Fruit fly (Drosophila melanogaster) whole organism, wandering third instar larva: ENCODE data around the gene mTor.

ENCODE experiments used
- Abd-B ChIP-seq: fragments of >200 bp; optimal IDR thresholded peaks from 2 replicates; lab custom pipeline; 2017; ENCODE audit warnings: missing biosample characterization, missing genetic modification characterization
- CG32264 ChIP-seq: fragments of 200-800 bp; sonication (Bioruptor generic); optimal IDR thresholded peaks from 2 replicates; lab custom pipeline; 2016; ENCODE audit warnings: missing biosample characterization, missing genetic modification characterization
- CrebA ChIP-seq: fragments of 200-800 bp; sonication (Bioruptor generic); optimal IDR thresholded peaks from 2 replicates; lab custom pipeline; 2016; ENCODE audit warnings: missing biosample characterization, mild to moderate bottlenecking, missing genetic modification characterization, borderline replicate concordance
- Dfd ChIP-seq: fragments of >200 bp; optimal IDR thresholded peaks from 2 replicates; lab custom pipeline; 2017; ENCODE audit warnings: missing biosample characterization, missing genetic modification characterization
- Dif ChIP-seq: fragments of 200-275, 200-300 bp; sonication (Bioruptor generic); optimal IDR thresholded peaks from 2 replicates; lab custom pipeline; 2018; ENCODE audit warnings: missing biosample characterization, missing genetic modification characterization; ENCODE audit not compliant: partially characterized antibody
- GATAd ChIP-seq: sonication (Bioruptor generic); optimal IDR thresholded peaks from 2 replicates; lab custom pipeline; 2016; ENCODE audit warnings: missing biosample characterization, missing genetic modification characterization
- Hr78 ChIP-seq: fragments of >200 bp; optimal IDR thresholded peaks from 2 replicates; lab custom pipeline; 2017; ENCODE audit warnings: missing biosample characterization, missing genetic modification characterization
- Hr83 ChIP-seq: fragments of 200-300 bp; sonication (Bioruptor generic); optimal IDR thresholded peaks from 2 replicates; lab custom pipeline; 2016; ENCODE audit warnings: missing biosample characterization, mild to moderate bottlenecking, missing genetic modification characterization, moderate library complexity; ENCODE audit not compliant: poor library complexity, severe bottlenecking
- Jra ChIP-seq: sonication (Bioruptor generic); optimal IDR thresholded peaks from 2 replicates; lab custom pipeline; 2016; ENCODE audit warnings: missing biosample characterization, missing genetic modification characterization
- Mio ChIP-seq: sonication (Bioruptor generic); optimal IDR thresholded peaks from 2 replicates; lab custom pipeline; 2016; ENCODE audit warnings: missing biosample characterization, missing genetic modification characterization
- Myc ChIP-seq: fragments of >200 bp; optimal IDR thresholded peaks from 2 replicates; lab custom pipeline; 2017
- N ChIP-seq: fragments of >200 bp; optimal IDR thresholded peaks from 2 replicates; lab custom pipeline; 2018; ENCODE audit warnings: missing biosample characterization, missing external identifiers, missing genetic modification characterization
- Rel ChIP-seq, 2 experiments: fragments of 200-800 bp; sonication (Bioruptor generic) in 1 of 2; optimal IDR thresholded peaks; 2 replicates in 1 of 2; 3 replicates in 1 of 2; lab custom pipeline; 2016 to 2019; ENCODE audit warnings: mild to moderate bottlenecking in 2 of 2, missing biosample characterization in 2 of 2, missing genetic modification characterization in 2 of 2, moderate library complexity in 1 of 2
- Sp1 ChIP-seq: fragments of 200-800 bp; sonication (Bioruptor generic); optimal IDR thresholded peaks from 3 replicates; lab custom pipeline; 2019; ENCODE audit warnings: missing biosample characterization, mild to moderate bottlenecking, missing genetic modification characterization, moderate library complexity
- Vsx2 ChIP-seq: fragments of 200-300, 225-300 bp; sonication (Bioruptor generic); optimal IDR thresholded peaks from 2 replicates; lab custom pipeline; 2018; ENCODE audit warnings: missing biosample characterization, missing genetic modification characterization; ENCODE audit not compliant: partially characterized antibody
- br ChIP-seq: fragments of 200-800 bp; sonication (Bioruptor generic); optimal IDR thresholded peaks from 2 replicates; lab custom pipeline; 2016; ENCODE audit warnings: missing biosample characterization, missing genetic modification characterization
- brk ChIP-seq: fragments of 200-800 bp; sonication (Bioruptor generic); optimal IDR thresholded peaks from 2 replicates; lab custom pipeline; 2016; ENCODE audit warnings: missing biosample characterization, mild to moderate bottlenecking, missing genetic modification characterization
- dl ChIP-seq, 2 experiments: fragments of 175-275, 200-275 bp in 1 of 2; fragments of 200-275 bp in 1 of 2; sonication (Bioruptor generic); optimal IDR thresholded peaks; lab custom pipeline; 2018; ENCODE audit warnings: mild to moderate bottlenecking in 2 of 2, missing biosample characterization in 2 of 2, missing genetic modification characterization in 2 of 2, moderate library complexity in 2 of 2; ENCODE audit not compliant: partially characterized antibody in 2 of 2, insufficient read depth in 1 of 2
- dmrt93B ChIP-seq: fragments of 200-800 bp; sonication (Bioruptor generic); optimal IDR thresholded peaks from 2 replicates; lab custom pipeline; 2018; ENCODE audit warnings: missing biosample characterization, mild to moderate bottlenecking, missing genetic modification characterization
- dsf ChIP-seq: sonication (Bioruptor generic); optimal IDR thresholded peaks from 2 replicates; lab custom pipeline; 2016; ENCODE audit warnings: missing biosample characterization, missing genetic modification characterization, borderline replicate concordance
- ey ChIP-seq: fragments of 200-800 bp; sonication (Bioruptor generic); optimal IDR thresholded peaks from 2 replicates; lab custom pipeline; 2016; ENCODE audit warnings: missing biosample characterization, missing genetic modification characterization
- foxo ChIP-seq, 2 experiments: fragments of 200-800 bp; sonication (Bioruptor generic); optimal IDR thresholded peaks; 2 replicates in 1 of 2; 3 replicates in 1 of 2; lab custom pipeline; 2016 to 2017; ENCODE audit warnings: missing biosample characterization in 2 of 2, missing genetic modification characterization in 2 of 2
- fru ChIP-seq: fragments of 200-800 bp; sonication (Bioruptor generic); optimal IDR thresholded peaks from 3 replicates; lab custom pipeline; 2016; ENCODE audit warnings: missing biosample characterization, mild to moderate bottlenecking, missing genetic modification characterization
- jim ChIP-seq: fragments of 175-275, 200-325 bp; sonication (Bioruptor generic); optimal IDR thresholded peaks from 2 replicates; lab custom pipeline; 2016; ENCODE audit warnings: missing biosample characterization, mild to moderate bottlenecking, missing genetic modification characterization
- lola ChIP-seq: fragments of >200 bp; optimal IDR thresholded peaks from 2 replicates; lab custom pipeline; 2017; ENCODE audit warnings: missing biosample characterization, missing genetic modification characterization
- pan ChIP-seq: fragments of >200 bp; optimal IDR thresholded peaks from 2 replicates; lab custom pipeline; 2017
- psq ChIP-seq: fragments of 200-800 bp; sonication (Bioruptor generic); optimal IDR thresholded peaks from 3 replicates; lab custom pipeline; 2017; ENCODE audit warnings: missing biosample characterization, mild to moderate bottlenecking, missing genetic modification characterization, moderate library complexity
- rgr ChIP-seq: fragments of 200-800 bp; sonication (Bioruptor generic); optimal IDR thresholded peaks from 3 replicates; lab custom pipeline; 2016; ENCODE audit warnings: missing biosample characterization, mild to moderate bottlenecking, missing genetic modification characterization
- sage ChIP-seq: fragments of 200-800 bp; sonication (Bioruptor generic); optimal IDR thresholded peaks from 2 replicates; lab custom pipeline; 2016; ENCODE audit warnings: missing biosample characterization, mild to moderate bottlenecking, missing genetic modification characterization
- tai ChIP-seq: sonication (Bioruptor generic); optimal IDR thresholded peaks from 2 replicates; lab custom pipeline; 2016; ENCODE audit warnings: missing biosample characterization, missing genetic modification characterization
- usp ChIP-seq: fragments of >200 bp; optimal IDR thresholded peaks from 2 replicates; lab custom pipeline; 2017; ENCODE audit warnings: missing biosample characterization, missing genetic modification characterization
- woc ChIP-seq: sonication (Bioruptor generic); optimal IDR thresholded peaks from 2 replicates; lab custom pipeline; 2016; ENCODE audit warnings: missing biosample characterization, mild to moderate bottlenecking, missing genetic modification characterization

The mTor gene

dm6 chr2L:12974562-12975366 lies 29.5 kb upstream of the mTor start:
- peak; percentile 19 for TF ChIP-seq Dif (GFP tag; lab: Kevin White, UChicago)
- peak; percentile 1 for TF ChIP-seq sage (GFP tag; lab: Kevin White, UChicago)
- TF ChIP-seq CrebA (GFP tag; lab: Kevin White, UChicago) = peak; percentile 51
- TF ChIP-seq Hr78 = no peak
- TF ChIP-seq psq = peak; percentile 90
- no peak for TF ChIP-seq br (GFP tag; lab: Kevin White, UChicago)
- TF ChIP-seq usp = no peak
- no peak for TF ChIP-seq lola
- TF ChIP-seq dmrt93B (GFP tag; lab: Kevin White, UChicago) = no peak
- TF ChIP-seq foxo (GFP tag; optimal IDR thresholded peaks at IDR 0.05; lab: Kevin White, UChicago) = no peak
- TF ChIP-seq Jra (GFP tag; lab: Kevin White, UChicago) = no peak
- no peak for TF ChIP-seq Rel (GFP tag; optimal IDR thresholded peaks at IDR 0.05; lab: Kevin White, UChicago)
- no peak for TF ChIP-seq Rel (tag; optimal IDR thresholded peaks at IDR 0.05; lab: Kevin White, UChicago)

DNA sequence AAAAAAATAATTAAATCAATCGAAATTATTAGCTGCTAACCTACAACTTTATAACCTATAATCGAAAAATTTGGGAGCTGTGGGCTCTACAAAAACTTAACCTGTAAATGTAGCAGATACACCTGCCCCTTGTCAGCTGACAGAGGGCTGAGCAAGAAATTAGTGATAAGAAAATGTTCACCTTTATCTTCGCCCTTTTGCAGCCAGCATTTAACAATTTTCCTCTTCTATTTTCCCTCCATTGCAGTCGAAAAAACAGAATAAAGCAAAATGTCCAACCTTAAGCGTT lies 29.0 kb upstream of the mTor start:
- no peak for TF ChIP-seq Rel (GFP tag; optimal IDR thresholded peaks at IDR 0.05; lab: Kevin White, UChicago)
- TF ChIP-seq Rel (tag; optimal IDR thresholded peaks at IDR 0.05; lab: Kevin White, UChicago) = no peak
- no peak for TF ChIP-seq jim (GFP tag; lab: Kevin White, UChicago)
- TF ChIP-seq Dif (GFP tag; lab: Kevin White, UChicago) = no peak
- TF ChIP-seq dl (GFP tag; optimal IDR thresholded peaks at IDR 0.05; lab: Kevin White, UChicago; ENCODE audit: insufficient read depth in 1 of 2, partially characterized antibody in 2 of 2) = no peak
- no peak for TF ChIP-seq Vsx2
- no peak for TF ChIP-seq lola
- TF ChIP-seq pan (lab: Kevin White, UChicago) = no peak
- no peak for TF ChIP-seq foxo (GFP tag; optimal IDR thresholded peaks at IDR 0.05; lab: Kevin White, UChicago)
- TF ChIP-seq Hr83 (GFP tag; lab: Kevin White, UChicago) = no peak
- TF ChIP-seq Mio (GFP tag; lab: Kevin White, UChicago) = no peak
- no peak for TF ChIP-seq Hr78
- no peak for TF ChIP-seq Myc (lab: Kevin White, UChicago)
- no peak for TF ChIP-seq GATAd
- no peak for TF ChIP-seq CrebA (GFP tag; lab: Kevin White, UChicago)
- TF ChIP-seq Sp1 = no peak

dm6 chr2L:12978486-12978885 lies 25.8 kb upstream of the mTor start, which contains the start of gene Vha68-3:
Gene Vha68-3 (plus strand): TSS chr2L:12978786.
- no peak for TF ChIP-seq brk
- no peak for TF ChIP-seq Rel (GFP tag; optimal IDR thresholded peaks at IDR 0.05; lab: Kevin White, UChicago)
- TF ChIP-seq Rel (tag; optimal IDR thresholded peaks at IDR 0.05; lab: Kevin White, UChicago) = no peak
- TF ChIP-seq sage (GFP tag; lab: Kevin White, UChicago) = no peak
- TF ChIP-seq Myc (lab: Kevin White, UChicago) = no peak
- no peak for TF ChIP-seq psq
- TF ChIP-seq Abd-B (GFP tag; lab: Kevin White, UChicago) = no peak
- TF ChIP-seq dsf = no peak
- no peak for TF ChIP-seq Jra (GFP tag; lab: Kevin White, UChicago)
- no peak for TF ChIP-seq Sp1
- no peak for TF ChIP-seq tai (GFP tag; lab: Kevin White, UChicago)
- no peak for TF ChIP-seq rgr (GFP tag; lab: Kevin White, UChicago)
- TF ChIP-seq woc (GFP tag; lab: Kevin White, UChicago) = no peak
- no peak for TF ChIP-seq Dfd (GFP tag; lab: Kevin White, UChicago)
- TF ChIP-seq Hr78 = no peak
- no peak for TF ChIP-seq foxo (GFP tag; optimal IDR thresholded peaks at IDR 0.05; lab: Kevin White, UChicago)

- TF ChIP-seq foxo (GFP tag; optimal IDR thresholded peaks at IDR 0.05; lab: Kevin White, UChicago) (peak in 1 of 2 experiments; percentile 29), fru (GFP tag; lab: Kevin White, UChicago) (peak; percentile 5), Vsx2 (no peak), N (GFP tag; lab: Kevin White, UChicago) (no peak), br (GFP tag; lab: Kevin White, UChicago) (no peak), Dif (GFP tag; lab: Kevin White, UChicago) (no peak), CrebA (GFP tag; lab: Kevin White, UChicago) (no peak), Myc (lab: Kevin White, UChicago) (no peak), Dfd (GFP tag; lab: Kevin White, UChicago) (no peak), Jra (GFP tag; lab: Kevin White, UChicago) (no peak), ey (peak; percentile 20), tai (GFP tag; lab: Kevin White, UChicago) (no peak), sage (GFP tag; lab: Kevin White, UChicago) (no peak), CG32264 (no peak), Mio (GFP tag; lab: Kevin White, UChicago) (no peak)
- TF ChIP-seq, all 38 proteins: peak for 3
These were observed 22.2 kb upstream of the mTor start for dm6 chr2L:12982107-12982506.
